Worm (Caenorhabditis elegans) whole organism, L1 larva: Measurements from ENCODE around the gene F02C12.1.

Source experiments
- C04F5.9 ChIP-seq: sonication (generic microtip); optimal IDR thresholded peaks from 2 replicates; lab custom pipeline; 2016; ENCODE audit warnings: missing genetic modification characterization, missing compliant biosample characterization
- C16A3.4 ChIP-seq: fragments of 150-350 bp; optimal IDR thresholded peaks from 2 replicates; lab custom pipeline; 2014; ENCODE audit warnings: missing biosample characterization, missing genetic modification characterization
- F16B12.6 ChIP-seq: fragments of 150-350 bp; optimal IDR thresholded peaks from 2 replicates; lab custom pipeline; 2014; ENCODE audit warnings: missing biosample characterization, missing genetic modification characterization
- Y116A8C.19 ChIP-seq: sonication (generic microtip); optimal IDR thresholded peaks from 2 replicates; lab custom pipeline; 2016; ENCODE audit warnings: missing compliant biosample characterization, missing genetic modification characterization, borderline replicate concordance
- aha-1 ChIP-seq: fragments of 150-350 bp; optimal IDR thresholded peaks from 2 replicates; lab custom pipeline; 2014; ENCODE audit warnings: missing biosample characterization, missing genetic modification characterization
- aly-2 ChIP-seq: fragments of 150-350 bp; optimal IDR thresholded peaks from 2 replicates; lab custom pipeline; 2014; ENCODE audit warnings: missing biosample characterization, missing genetic modification characterization
- ama-1 ChIP-seq: fragments of 150-350 bp; optimal IDR thresholded peaks from 2 replicates; lab custom pipeline; 2014
- ceh-63 ChIP-seq: fragments of 200-800 bp; sonication (Bioruptor generic); optimal IDR thresholded peaks from 2 replicates; lab custom pipeline; 2018; ENCODE audit warnings: mild to moderate bottlenecking, missing genetic modification characterization, missing compliant biosample characterization
- ceh-82 ChIP-seq, 3 experiments: fragments of 150-350 bp in 1 of 3; sonication (generic microtip) in 2 of 3; optimal IDR thresholded peaks; 2 replicates each; lab custom pipeline; 2014 to 2017; ENCODE audit warnings: missing biosample characterization in 3 of 3, missing genetic modification characterization in 3 of 3
- ceh-88 ChIP-seq: fragments of 200-800 bp; sonication (Bioruptor generic); IDR thresholded peaks from 2 replicates; pipeline ENCODE4 v1.3.6; 2022; ENCODE audit warnings: missing genetic modification characterization, missing compliant biosample characterization
- ces-1 ChIP-seq: fragments of 150-350 bp; optimal IDR thresholded peaks from 2 replicates; lab custom pipeline; 2014; ENCODE audit warnings: missing biosample characterization, missing genetic modification reagents, missing genetic modification characterization
- dsc-1 ChIP-seq: sonication (generic microtip); optimal IDR thresholded peaks from 2 replicates; lab custom pipeline; 2016; ENCODE audit warnings: mild to moderate bottlenecking, missing genetic modification characterization, missing compliant biosample characterization
- efl-1 ChIP-seq, 4 experiments: fragments of 150-350 bp; optimal IDR thresholded peaks in 3 of 4; peaks in 1 of 4; 1 replicate in 1 of 4; 2 replicates in 3 of 4; lab custom pipeline; 2014; ENCODE audit warnings: missing biosample characterization in 2 of 4, missing genetic modification characterization in 2 of 4, missing genetic modification reagents in 2 of 4
- efl-3 ChIP-seq: fragments of 200-800 bp; sonication (Bioruptor generic); optimal IDR thresholded peaks from 2 replicates; lab custom pipeline; 2018; ENCODE audit warnings: mild to moderate bottlenecking, missing genetic modification characterization, missing compliant biosample characterization
- egl-27 ChIP-seq, 2 experiments: fragments of 150-350 bp in 1 of 2; sonication (generic microtip); optimal IDR thresholded peaks; 3 replicates each; lab custom pipeline; 2017 to 2018; ENCODE audit warnings: missing biosample characterization in 2 of 2, missing genetic modification characterization in 2 of 2, missing genetic modification reagents in 2 of 2
- elt-2 ChIP-seq: sonication (generic microtip); optimal IDR thresholded peaks from 2 replicates; lab custom pipeline; 2016; ENCODE audit warnings: missing genetic modification characterization, mild to moderate bottlenecking, inconsistent platforms, missing compliant biosample characterization, missing genetic modification reagents
- elt-3 ChIP-seq, 6 experiments: fragments of 150-350 bp in 1 of 6; sonication (generic microtip); optimal IDR thresholded peaks; 2 replicates each; lab custom pipeline; 2017 to 2018; ENCODE audit warnings: missing biosample characterization in 6 of 6, missing genetic modification characterization in 6 of 6, inconsistent platforms in 1 of 6
- fkh-10 ChIP-seq: sonication (generic microtip); optimal IDR thresholded peaks from 2 replicates; lab custom pipeline; 2017; ENCODE audit warnings: missing biosample characterization, missing genetic modification reagents, missing genetic modification characterization
- hlh-4 ChIP-seq: sonication (generic microtip); optimal IDR thresholded peaks from 2 replicates; lab custom pipeline; 2016; ENCODE audit warnings: mild to moderate bottlenecking, missing genetic modification characterization, missing compliant biosample characterization
- hpl-2 ChIP-seq: fragments of 150-350 bp; optimal IDR thresholded peaks from 2 replicates; lab custom pipeline; 2014; ENCODE audit warnings: missing biosample characterization, missing genetic modification reagents, missing genetic modification characterization
- jun-1 ChIP-seq: fragments of 150-350 bp; optimal IDR thresholded peaks from 2 replicates; lab custom pipeline; 2014; ENCODE audit warnings: missing biosample characterization, missing genetic modification reagents, missing genetic modification characterization
- lin-14 ChIP-seq: fragments of 200-800 bp; sonication (Bioruptor generic); optimal IDR thresholded peaks from 2 replicates; lab custom pipeline; 2018; ENCODE audit warnings: mild to moderate bottlenecking, missing genetic modification characterization, moderate library complexity, missing compliant biosample characterization
- lin-35 ChIP-seq, 2 experiments: fragments of 150-350 bp; optimal IDR thresholded peaks; 2 replicates each; lab custom pipeline; 2014; ENCODE audit warnings: missing biosample characterization in 2 of 2, missing genetic modification characterization in 2 of 2, missing genetic modification reagents in 2 of 2
- lir-3 ChIP-seq: sonication (generic microtip); optimal IDR thresholded peaks from 2 replicates; lab custom pipeline; 2016; ENCODE audit warnings: mild to moderate bottlenecking, missing genetic modification characterization, moderate library complexity, missing compliant biosample characterization; ENCODE audit not compliant: poor library complexity
- mab-9 ChIP-seq: fragments of 200-800 bp; sonication (Bioruptor generic); IDR thresholded peaks from 2 replicates; pipeline ENCODE4 v1.3.6; 2022; ENCODE audit warnings: missing genetic modification reagents, missing genetic modification characterization, missing compliant biosample characterization
- mdl-1 ChIP-seq, 2 experiments: fragments of 150-350 bp; optimal IDR thresholded peaks; 2 replicates each; lab custom pipeline; 2014 to 2017; ENCODE audit warnings: missing biosample characterization in 2 of 2, missing genetic modification characterization in 2 of 2, inconsistent platforms in 1 of 2
- mep-1 ChIP-seq: fragments of 150-350 bp; optimal IDR thresholded peaks from 2 replicates; lab custom pipeline; 2014; ENCODE audit warnings: missing biosample characterization, missing genetic modification characterization
- nhr-12 ChIP-seq: sonication (generic microtip); optimal IDR thresholded peaks from 2 replicates; lab custom pipeline; 2017; ENCODE audit warnings: missing biosample characterization, missing genetic modification characterization
- nhr-19 ChIP-seq: fragments of 200-800 bp; sonication (Bioruptor generic); conservative IDR thresholded peaks from 2 replicates; pipeline ENCODE4 v1.3.6; 2022; ENCODE audit warnings: missing genetic modification characterization, missing compliant biosample characterization
- nhr-20 ChIP-seq: sonication (generic microtip); optimal IDR thresholded peaks from 2 replicates; lab custom pipeline; 2016; ENCODE audit warnings: mild to moderate bottlenecking, missing genetic modification characterization, missing compliant biosample characterization
- nhr-237 ChIP-seq: fragments of 150-350 bp; optimal IDR thresholded peaks from 2 replicates; lab custom pipeline; 2014; ENCODE audit warnings: missing biosample characterization, missing genetic modification characterization
- nhr-28 ChIP-seq: fragments of 150-350 bp; optimal IDR thresholded peaks from 2 replicates; lab custom pipeline; 2014; ENCODE audit warnings: missing biosample characterization, missing genetic modification characterization
- nhr-71 ChIP-seq: sonication (generic microtip); optimal IDR thresholded peaks from 2 replicates; lab custom pipeline; 2016; ENCODE audit warnings: mild to moderate bottlenecking, missing genetic modification characterization, moderate library complexity, missing compliant biosample characterization
- nhr-77 ChIP-seq: fragments of 150-350 bp; optimal IDR thresholded peaks from 2 replicates; lab custom pipeline; 2014; ENCODE audit warnings: missing biosample characterization, missing genetic modification characterization
- nhr-84 ChIP-seq: sonication (generic microtip); optimal IDR thresholded peaks from 2 replicates; lab custom pipeline; 2017; ENCODE audit warnings: missing biosample characterization, missing genetic modification characterization
- nhr-85 ChIP-seq: sonication (generic microtip); peaks from one replicate; lab custom pipeline; 2016; ENCODE audit warnings: missing genetic modification characterization, inconsistent platforms, missing compliant biosample characterization
- nhr-90 ChIP-seq: sonication (generic microtip); optimal IDR thresholded peaks from 2 replicates; lab custom pipeline; 2016; ENCODE audit warnings: mild to moderate bottlenecking, missing genetic modification characterization, missing compliant biosample characterization; ENCODE audit not compliant: poor library complexity
- pax-3 ChIP-seq: fragments of 200-800 bp; sonication (Bioruptor generic); optimal IDR thresholded peaks from 2 replicates; lab custom pipeline; 2018; ENCODE audit warnings: mild to moderate bottlenecking, missing genetic modification characterization, moderate library complexity, missing compliant biosample characterization
- pqm-1 ChIP-seq: sonication (generic microtip); optimal IDR thresholded peaks from 3 replicates; lab custom pipeline; 2017; ENCODE audit warnings: missing biosample characterization, missing genetic modification characterization
- rnt-1 ChIP-seq: sonication (generic microtip); optimal IDR thresholded peaks from 2 replicates; lab custom pipeline; 2016; ENCODE audit warnings: mild to moderate bottlenecking, missing genetic modification characterization, moderate library complexity, missing compliant biosample characterization
- snu-23 ChIP-seq: sonication (generic microtip); optimal IDR thresholded peaks from 2 replicates; lab custom pipeline; 2016; ENCODE audit warnings: missing genetic modification characterization, missing compliant biosample characterization
- sptf-1 ChIP-seq: fragments of 150-350 bp; optimal IDR thresholded peaks from 2 replicates; lab custom pipeline; 2014; ENCODE audit warnings: missing biosample characterization, missing genetic modification characterization
- sup-37 ChIP-seq: fragments of 200-800 bp; sonication (Bioruptor generic); optimal IDR thresholded peaks from 2 replicates; lab custom pipeline; 2018; ENCODE audit warnings: mild to moderate bottlenecking, missing genetic modification characterization, missing compliant biosample characterization
- swsn-7 ChIP-seq: sonication (generic microtip); optimal IDR thresholded peaks from 2 replicates; lab custom pipeline; 2016; ENCODE audit warnings: missing genetic modification characterization, missing compliant biosample characterization
- unc-62 ChIP-seq: fragments of 150-350 bp; optimal IDR thresholded peaks from 2 replicates; lab custom pipeline; 2014; ENCODE audit warnings: missing biosample characterization, missing genetic modification reagents, missing genetic modification characterization
- unc-98 ChIP-seq: fragments of 200-800 bp; sonication (Bioruptor generic); IDR thresholded peaks from 2 replicates; pipeline ENCODE4 v1.3.6; 2022; ENCODE audit warnings: missing genetic modification characterization, missing compliant biosample characterization
- vab-15 ChIP-seq: sonication (generic microtip); optimal IDR thresholded peaks from 2 replicates; lab custom pipeline; 2017; ENCODE audit warnings: missing genotype, mild to moderate bottlenecking, missing genetic modification characterization, missing compliant biosample characterization
- xbp-1 ChIP-seq: sonication (generic microtip); optimal IDR thresholded peaks from 2 replicates; lab custom pipeline; 2016; ENCODE audit warnings: missing genetic modification characterization, missing compliant biosample characterization
- zag-1 ChIP-seq: fragments of 150-350 bp; optimal IDR thresholded peaks from 2 replicates; lab custom pipeline; 2014; ENCODE audit warnings: missing biosample characterization, missing genetic modification characterization
- zip-4 ChIP-seq: fragments of 200-800 bp; sonication (Bioruptor generic); optimal IDR thresholded peaks from 2 replicates; lab custom pipeline; 2018; ENCODE audit warnings: mild to moderate bottlenecking, missing genetic modification characterization, moderate library complexity, missing compliant biosample characterization

F02C12.1 gene

DNA sequence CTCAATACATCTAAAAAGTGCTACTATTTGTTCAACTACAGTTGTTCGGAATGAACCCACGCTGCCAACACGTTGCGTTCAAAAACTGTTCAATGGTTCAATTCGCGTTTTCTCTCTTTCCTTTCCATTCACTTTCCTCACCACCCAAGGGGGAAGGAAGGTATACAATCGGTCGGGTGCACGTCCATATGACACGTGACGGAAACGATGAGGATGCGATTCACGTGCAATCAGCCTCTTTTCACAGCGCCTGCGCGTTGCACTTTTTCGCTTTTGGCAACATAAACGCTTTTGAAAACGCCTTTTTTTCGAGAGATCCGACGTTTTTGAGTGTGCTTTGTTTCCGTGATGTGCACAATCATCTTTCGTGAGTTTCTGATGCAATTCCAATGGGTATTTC lies 43.3 kb upstream of the F02C12.1 start (continued):
- TF ChIP-seq C04F5.9 = peak; percentile 53
- TF ChIP-seq mab-9 = no peak
- TF ChIP-seq dsc-1 (tag; lab: Kevin White, UChicago) = peak; percentile 35
- peak; percentile 93 for TF ChIP-seq snu-23
- TF ChIP-seq ces-1 (GFP tag; lab: Kevin White, UChicago) = no peak
- peak; percentile 74 for TF ChIP-seq aha-1 (tag; lab: Kevin White, UChicago)
- TF ChIP-seq swsn-7 = peak; percentile 71
- peak; percentile 98 for TF ChIP-seq nhr-20
- peak; percentile 53 for TF ChIP-seq lir-3 (tag; lab: Kevin White, UChicago)
- TF ChIP-seq egl-27 (tag; optimal IDR thresholded peaks at IDR 0.05; lab: Kevin White, UChicago) = peak; percentile 86 to 93
- no peak for TF ChIP-seq hpl-2 (GFP tag; lab: Kevin White, UChicago)
- peak; percentile 84 for TF ChIP-seq jun-1 (tag; lab: Kevin White, UChicago)
- peak; percentile 84 for TF ChIP-seq C16A3.4 (tag; lab: Kevin White, UChicago)
- TF ChIP-seq pqm-1 (tag; lab: Kevin White, UChicago) = no peak
- peak; percentile 61 for TF ChIP-seq ceh-63
- peak; percentile 32; the same call in 1 of the 2 replicates for TF ChIP-seq ceh-88 (GFP tag; lab: Robert Waterston, UW)
- peak; percentile 64 for TF ChIP-seq sup-37 (GFP tag; lab: Kevin White, UChicago)
- TF ChIP-seq mdl-1 (tag; optimal IDR thresholded peaks at IDR 0.05; lab: Kevin White, UChicago) = peak; percentile 72 to 98
- TF ChIP-seq unc-98 (GFP tag; lab: Robert Waterston, UW) = no peak
- TF ChIP-seq ama-1 (lab: Kevin White, UChicago) = no peak
- TF ChIP-seq ceh-82 (tag; optimal IDR thresholded peaks at IDR 0.05; lab: Kevin White, UChicago) = peak; percentile 1 to 53 (median 49)
- TF ChIP-seq efl-3 (GFP tag; lab: Kevin White, UChicago) = no peak

DNA sequence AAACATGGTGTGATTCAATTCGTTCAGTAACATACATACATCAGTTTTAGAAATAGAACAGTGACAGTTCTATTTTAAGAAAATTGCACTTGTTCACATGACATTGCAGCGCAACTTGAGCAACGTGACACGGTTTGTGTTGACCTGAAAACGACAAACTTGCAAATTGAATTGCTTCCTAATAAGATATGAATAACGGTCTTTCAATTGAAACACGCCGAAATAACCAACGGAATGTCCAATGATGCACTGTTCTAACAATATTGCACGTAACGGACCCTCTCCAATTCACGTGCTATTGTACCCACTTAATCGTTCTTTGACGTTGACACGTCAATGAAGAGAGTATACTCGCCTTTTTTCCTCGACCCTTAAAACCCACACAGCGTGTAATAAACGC lies 42.1 kb upstream of the F02C12.1 start:
- TF ChIP-seq nhr-19 (peak; percentile 89), nhr-20 (peak; percentile 68), F16B12.6 (tag; lab: Kevin White, UChicago) (no peak), hlh-4 (tag; lab: Kevin White, UChicago) (no peak), nhr-85 (tag; lab: Kevin White, UChicago) (peak; percentile 40), elt-3 (tag; optimal IDR thresholded peaks at IDR 0.05; lab: Kevin White, UChicago) (peak in 1 of 6 experiments; percentile 25), nhr-90 (tag; lab: Kevin White, UChicago) (peak; percentile 38), lin-14 (GFP tag; lab: Kevin White, UChicago) (peak; percentile 49), elt-2 (tag; lab: Kevin White, UChicago) (peak; percentile 58), nhr-71 (peak; percentile 21), efl-1 (optimal IDR thresholded peaks at IDR 0.05; lab: Kevin White, UChicago) (no peak), efl-1 (GFP tag; optimal IDR thresholded peaks at IDR 0.05 in 1 of 2; lab: Kevin White, UChicago) (peak in 1 of 2 experiments; percentile 54), lin-35 (GFP tag; optimal IDR thresholded peaks at IDR 0.05; lab: Kevin White, UChicago) (peak in 1 of 2 experiments; percentile 8), Y116A8C.19 (tag; lab: Kevin White, UChicago) (no peak), snu-23 (peak; percentile 27)

DNA sequence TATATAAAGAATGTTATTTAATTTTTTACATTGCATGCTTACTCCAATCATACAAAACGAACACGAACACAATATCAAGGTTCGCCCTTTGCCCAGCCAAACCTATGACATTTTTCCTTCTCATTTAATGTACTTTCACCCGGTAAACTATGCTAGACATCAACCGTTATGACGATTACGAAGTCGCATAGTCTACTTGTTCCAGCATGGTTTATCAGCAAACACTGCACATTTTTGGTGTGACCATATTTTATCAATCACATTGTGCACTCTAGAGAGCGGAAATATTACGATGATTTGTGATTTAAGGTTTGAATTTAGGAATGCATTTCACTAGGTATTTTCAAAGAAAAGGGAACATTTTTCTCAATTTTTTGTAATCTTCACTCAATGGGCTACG lies 41.3 kb upstream of the F02C12.1 start:
- TF ChIP-seq nhr-85 (tag; lab: Kevin White, UChicago) (no peak), sptf-1 (tag; lab: Kevin White, UChicago) (no peak), dsc-1 (tag; lab: Kevin White, UChicago) (no peak), unc-62 (GFP tag; lab: Kevin White, UChicago) (no peak), vab-15 (tag; lab: Kevin White, UChicago) (no peak), rnt-1 (no peak), zag-1 (tag; lab: Kevin White, UChicago) (no peak), xbp-1 (tag; lab: Kevin White, UChicago) (no peak), aly-2 (tag; lab: Kevin White, UChicago) (no peak), fkh-10 (GFP tag; lab: Kevin White, UChicago) (no peak), ceh-82 (tag; optimal IDR thresholded peaks at IDR 0.05; lab: Kevin White, UChicago) (no peak), zip-4 (GFP tag; lab: Kevin White, UChicago) (no peak), nhr-19 (peak; percentile 14; the same call in 1 of the 2 replicates), nhr-12 (tag; lab: Kevin White, UChicago) (no peak), nhr-84 (tag; lab: Kevin White, UChicago) (no peak), elt-2 (tag; lab: Kevin White, UChicago) (peak; percentile 84), nhr-20 (peak; percentile 35), pax-3 (no peak), nhr-28 (tag; lab: Kevin White, UChicago) (no peak), mep-1 (tag; lab: Kevin White, UChicago) (no peak), nhr-77 (no peak), nhr-237 (tag; lab: Kevin White, UChicago) (no peak)
